Worm (Caenorhabditis elegans) whole organism, young adult: ENCODE results near the gene flp-7.

Source experiments
- B0035.1 ChIP-seq: sonication (generic microtip); optimal IDR thresholded peaks from 2 replicates; lab custom pipeline; 2016; ENCODE audit warnings: missing genetic modification characterization, mild to moderate bottlenecking, missing compliant biosample characterization, missing genotype, missing genetic modification reagents
- B0336.3 ChIP-seq: fragments of 200-800 bp; sonication (Bioruptor generic); IDR thresholded peaks from 2 replicates; pipeline ENCODE4 v1.3.6; 2022; ENCODE audit warnings: missing genetic modification characterization, missing compliant biosample characterization
- D2030.7 ChIP-seq: fragments of 200-800 bp; sonication (Bioruptor generic); IDR thresholded peaks from 2 replicates; pipeline ENCODE4 v1.3.6; 2022; ENCODE audit warnings: missing genetic modification reagents, missing genetic modification characterization, missing compliant biosample characterization
- F49E8.2 ChIP-seq: sonication (generic microtip); optimal IDR thresholded peaks from 3 replicates; lab custom pipeline; 2017; ENCODE audit warnings: missing genetic modification characterization, mild to moderate bottlenecking, missing compliant biosample characterization, antibody characterized with exemption, moderate library complexity; ENCODE audit not compliant: insufficient read depth
- F55B11.4 ChIP-seq: sonication (generic microtip); optimal IDR thresholded peaks from 2 replicates; lab custom pipeline; 2016; ENCODE audit warnings: missing compliant biosample characterization, missing genetic modification characterization, borderline replicate concordance; ENCODE audit not compliant: insufficient read depth
- Y53G8AR.9 ChIP-seq: fragments of 200-800 bp; sonication (Bioruptor generic); conservative IDR thresholded peaks from 2 replicates; pipeline ENCODE4 v1.3.6; 2022; ENCODE audit warnings: missing genetic modification reagents, missing genetic modification characterization, missing compliant biosample characterization
- Y56A3A.18 ChIP-seq: fragments of 200-800 bp; sonication (Bioruptor generic); IDR thresholded peaks from 2 replicates; pipeline ENCODE4 v1.3.6; 2022; ENCODE audit warnings: missing genetic modification reagents, missing genetic modification characterization, missing compliant biosample characterization
- Y79H2A.3 ChIP-seq: fragments of 200-800 bp; sonication (Bioruptor generic); conservative IDR thresholded peaks from 2 replicates; pipeline ENCODE4 v1.3.6; 2022; ENCODE audit warnings: missing genetic modification reagents, missing genetic modification characterization, missing compliant biosample characterization
- Y95B8A.8 ChIP-seq: fragments of 200-800 bp; sonication (Bioruptor generic); IDR thresholded peaks from 2 replicates; pipeline ENCODE4 v1.3.6; 2022; ENCODE audit warnings: missing genetic modification reagents, missing genetic modification characterization, missing compliant biosample characterization
- ZK185.1 ChIP-seq: sonication (generic microtip); optimal IDR thresholded peaks from 2 replicates; lab custom pipeline; 2016; ENCODE audit warnings: mild to moderate bottlenecking, missing genetic modification characterization, missing compliant biosample characterization; ENCODE audit not compliant: poor library complexity, severe bottlenecking
- akir-1 ChIP-seq: fragments of 200-800 bp; sonication (Bioruptor generic); optimal IDR thresholded peaks from 2 replicates; lab custom pipeline; 2018; ENCODE audit warnings: mild to moderate bottlenecking, missing genetic modification characterization, moderate library complexity, missing compliant biosample characterization
- ama-1 ChIP-seq, 3 experiments: fragments of 150-350 bp in 1 of 3; sonication (generic microtip) in 2 of 3; optimal IDR thresholded peaks; 2 replicates each; lab custom pipeline; 2014 to 2018; ENCODE audit warnings: missing biosample characterization in 2 of 3, missing genetic modification characterization in 2 of 3, missing genetic modification reagents in 2 of 3
- bed-1 ChIP-seq: fragments of 200-800 bp; sonication (Bioruptor generic); IDR thresholded peaks from 2 replicates; pipeline ENCODE4 v1.3.6; 2022; ENCODE audit warnings: missing genetic modification reagents, missing genetic modification characterization, missing compliant biosample characterization
- bed-2 ChIP-seq: fragments of 200-800 bp; sonication (Bioruptor generic); IDR thresholded peaks from 2 replicates; pipeline ENCODE4 v1.3.6; 2022; ENCODE audit warnings: missing genetic modification reagents, missing genetic modification characterization, missing compliant biosample characterization
- cebp-2 ChIP-seq: fragments of 200-800 bp; sonication (Bioruptor generic); IDR thresholded peaks from 2 replicates; pipeline ENCODE4 v1.3.6; 2022; ENCODE audit warnings: missing genetic modification characterization, missing compliant biosample characterization
- ceh-27 ChIP-seq: fragments of 200-800 bp; sonication (Bioruptor generic); optimal IDR thresholded peaks from 2 replicates; lab custom pipeline; 2018; ENCODE audit warnings: mild to moderate bottlenecking, missing genetic modification characterization, moderate library complexity, missing compliant biosample characterization
- ceh-91 ChIP-seq: fragments of 200-800 bp; sonication (Bioruptor generic); IDR thresholded peaks from 2 replicates; pipeline ENCODE4 v1.3.6; 2022; ENCODE audit warnings: missing genetic modification reagents, missing genetic modification characterization, missing compliant biosample characterization
- dox-1 ChIP-seq: fragments of 200-800 bp; sonication (Bioruptor generic); IDR thresholded peaks from 2 replicates; pipeline ENCODE4 v1.3.6; 2022; ENCODE audit warnings: missing genetic modification reagents, missing genetic modification characterization, missing compliant biosample characterization
- dpff-1 ChIP-seq: sonication (generic microtip); optimal IDR thresholded peaks from 2 replicates; lab custom pipeline; 2017; ENCODE audit warnings: mild to moderate bottlenecking, missing genetic modification characterization, missing compliant biosample characterization
- dpl-1 ChIP-seq: fragments of 150-350 bp; optimal IDR thresholded peaks from 2 replicates; lab custom pipeline; 2014; ENCODE audit warnings: missing biosample characterization, missing genetic modification reagents, missing genetic modification characterization
- egl-44 ChIP-seq: fragments of 200-800 bp; sonication (Bioruptor generic); IDR thresholded peaks from 2 replicates; pipeline ENCODE4 v1.3.6; 2022; ENCODE audit warnings: missing genetic modification reagents, missing genetic modification characterization, missing compliant biosample characterization
- fkh-3 ChIP-seq: sonication (generic microtip); optimal IDR thresholded peaks from 2 replicates; lab custom pipeline; 2016; ENCODE audit warnings: mild to moderate bottlenecking, missing genetic modification characterization, missing compliant biosample characterization
- him-1 ChIP-seq: sonication (generic microtip); optimal IDR thresholded peaks from 2 replicates; lab custom pipeline; 2016; ENCODE audit warnings: missing genotype, missing genetic modification reagents, missing genetic modification characterization, missing compliant biosample characterization
- hmg-20 ChIP-seq: fragments of 200-800 bp; sonication (Bioruptor generic); IDR thresholded peaks from 2 replicates; pipeline ENCODE4 v1.3.6; 2022; ENCODE audit warnings: missing genetic modification reagents, missing genetic modification characterization, missing compliant biosample characterization
- hsf-1 ChIP-seq: fragments of 200-800 bp; sonication (Bioruptor generic); IDR thresholded peaks from 2 replicates; pipeline ENCODE4 v1.3.6; 2022; ENCODE audit warnings: missing genetic modification reagents, missing genetic modification characterization, missing compliant biosample characterization
- lin-26 ChIP-seq: fragments of 200-800 bp; sonication (Bioruptor generic); IDR thresholded peaks from 2 replicates; pipeline ENCODE4 v1.3.6; 2022; ENCODE audit warnings: missing genetic modification reagents, missing genetic modification characterization, missing compliant biosample characterization
- lin-40 ChIP-seq: sonication (generic microtip); optimal IDR thresholded peaks from 2 replicates; lab custom pipeline; 2016; ENCODE audit warnings: missing genetic modification characterization, mild to moderate bottlenecking, missing compliant biosample characterization, missing genotype, missing genetic modification reagents
- madf-10 ChIP-seq: sonication (generic microtip); optimal IDR thresholded peaks from 2 replicates; lab custom pipeline; 2016; ENCODE audit warnings: mild to moderate bottlenecking, missing genetic modification characterization, missing compliant biosample characterization
- madf-3 ChIP-seq: fragments of 200-800 bp; sonication (Bioruptor generic); IDR thresholded peaks from 2 replicates; pipeline ENCODE4 v1.3.6; 2022; ENCODE audit warnings: missing genetic modification reagents, missing genetic modification characterization, missing compliant biosample characterization
- nfyb-1 ChIP-seq: fragments of 200-800 bp; sonication (Bioruptor generic); IDR thresholded peaks from 2 replicates; pipeline ENCODE4 v1.3.6; 2022; ENCODE audit warnings: missing genetic modification reagents, missing genetic modification characterization, missing compliant biosample characterization
- nhr-120 ChIP-seq: fragments of 200-800 bp; sonication (Bioruptor generic); IDR thresholded peaks from 2 replicates; pipeline ENCODE4 v1.3.6; 2022; ENCODE audit warnings: missing genetic modification characterization, missing compliant biosample characterization
- nhr-179 ChIP-seq: sonication (generic microtip); optimal IDR thresholded peaks from 2 replicates; lab custom pipeline; 2016; ENCODE audit warnings: mild to moderate bottlenecking, missing genetic modification characterization, missing compliant biosample characterization
- nhr-27 ChIP-seq: fragments of 200-800 bp; sonication (Bioruptor generic); optimal IDR thresholded peaks from 2 replicates; lab custom pipeline; 2018; ENCODE audit warnings: mild to moderate bottlenecking, missing genetic modification characterization, moderate library complexity, missing compliant biosample characterization
- nhr-80 ChIP-seq: sonication (generic microtip); optimal IDR thresholded peaks from 2 replicates; lab custom pipeline; 2016; ENCODE audit warnings: missing genetic modification characterization, missing compliant biosample characterization
- pbrm-1 ChIP-seq: fragments of 200-800 bp; sonication (Bioruptor generic); IDR thresholded peaks from 2 replicates; pipeline ENCODE4 v1.3.6; 2022; ENCODE audit warnings: missing genetic modification reagents, missing genetic modification characterization, missing compliant biosample characterization
- rcor-1 ChIP-seq: fragments of 200-800 bp; sonication (Bioruptor generic); IDR thresholded peaks from 2 replicates; pipeline ENCODE4 v1.3.6; 2022; ENCODE audit warnings: missing genetic modification reagents, missing genetic modification characterization, missing compliant biosample characterization
- repo-1 ChIP-seq: sonication (generic microtip); optimal IDR thresholded peaks from 2 replicates; lab custom pipeline; 2017; ENCODE audit warnings: mild to moderate bottlenecking, missing genetic modification characterization, missing compliant biosample characterization
- snpc-3.4 ChIP-seq: sonication (generic microtip); optimal IDR thresholded peaks from 2 replicates; lab custom pipeline; 2017; ENCODE audit warnings: missing genetic modification characterization, mild to moderate bottlenecking, missing compliant biosample characterization, antibody characterized with exemption, moderate library complexity, missing genotype, missing genetic modification reagents
- tlf-1 ChIP-seq: fragments of 200-800 bp; sonication (Bioruptor generic); optimal IDR thresholded peaks from 2 replicates; lab custom pipeline; 2018; ENCODE audit warnings: mild to moderate bottlenecking, missing genetic modification characterization, missing compliant biosample characterization
- unc-130 ChIP-seq: sonication (generic microtip); optimal IDR thresholded peaks from 2 replicates; lab custom pipeline; 2016; ENCODE audit warnings: missing genetic modification reagents, missing genetic modification characterization, missing compliant biosample characterization
- zfh-2 ChIP-seq: fragments of 200-800 bp; sonication (Bioruptor generic); conservative IDR thresholded peaks from 2 replicates; pipeline ENCODE4 v1.3.6; 2022; ENCODE audit warnings: missing genetic modification reagents, missing genetic modification characterization, missing compliant biosample characterization
- ztf-18 ChIP-seq: sonication (generic microtip); optimal IDR thresholded peaks from 2 replicates; lab custom pipeline; 2016; ENCODE audit warnings: missing genotype, mild to moderate bottlenecking, missing genetic modification characterization, missing compliant biosample characterization
- ztf-25 ChIP-seq: fragments of 200-800 bp; sonication (Bioruptor generic); IDR thresholded peaks from 2 replicates; pipeline ENCODE4 v1.3.6; 2022; ENCODE audit warnings: missing genetic modification reagents, missing genetic modification characterization, missing compliant biosample characterization
- ztf-3 ChIP-seq: fragments of 200-800 bp; sonication (Bioruptor generic); optimal IDR thresholded peaks from 2 replicates; lab custom pipeline; 2018; ENCODE audit warnings: mild to moderate bottlenecking, missing genetic modification characterization, missing compliant biosample characterization

Gene flp-7

ce11 chrX:5872153-5872552 lies 13.5 kb upstream of the flp-7 start:
- TF ChIP-seq Y95B8A.8 (GFP tag; lab: Robert Waterston, UW) (no peak), egl-44 (GFP tag; lab: Robert Waterston, UW) (no peak), ztf-25 (GFP tag; lab: Robert Waterston, UW) (0 out of 2 replicates have a peak, but pooled peaks have one; percentile 10), nhr-120 (GFP tag; lab: Robert Waterston, UW) (no peak), rcor-1 (GFP tag; lab: Robert Waterston, UW) (no peak), lin-26 (GFP tag; lab: Robert Waterston, UW) (no peak), zfh-2 (GFP tag; lab: Robert Waterston, UW) (peak; percentile 56), ceh-91 (GFP tag; lab: Robert Waterston, UW) (no peak), lin-40 (tag; lab: Kevin White, UChicago) (no peak), him-1 (tag; lab: Kevin White, UChicago) (no peak), pbrm-1 (GFP tag; lab: Robert Waterston, UW) (no peak), F55B11.4 (tag; lab: Kevin White, UChicago) (no peak), bed-1 (no peak), unc-130 (GFP tag; lab: Kevin White, UChicago) (no peak), madf-3 (GFP tag; lab: Robert Waterston, UW) (no peak), D2030.7 (GFP tag; lab: Robert Waterston, UW) (no peak), B0035.1 (tag; lab: Kevin White, UChicago) (no peak), fkh-3 (tag; lab: Kevin White, UChicago) (no peak), ama-1 (optimal IDR thresholded peaks at IDR 0.05; lab: Kevin White, UChicago) (no peak), ama-1 (GFP tag; optimal IDR thresholded peaks at IDR 0.05; lab: Kevin White, UChicago) (no peak), cebp-2 (GFP tag; lab: Robert Waterston, UW) (0 out of 2 replicates have a peak, but pooled peaks have one; percentile 67), bed-2 (GFP tag; lab: Robert Waterston, UW) (no peak), Y56A3A.18 (GFP tag; lab: Robert Waterston, UW) (no peak)

ce11 chrX:5875567-5875966 lies 10.1 kb upstream of the flp-7 start, which contains the start of gene F49E10.4:
F49E10.4 (plus strand) TSS chrX:5875867.
- no peak for TF ChIP-seq nhr-27 (tag; lab: Kevin White, UChicago)
- no peak for TF ChIP-seq hmg-20 (GFP tag; lab: Robert Waterston, UW)
- no peak for TF ChIP-seq B0336.3
- TF ChIP-seq Y56A3A.18 (GFP tag; lab: Robert Waterston, UW) = no peak
- TF ChIP-seq ceh-27 (GFP tag; lab: Kevin White, UChicago) = peak; percentile 35

ce11 chrX:5877039-5877438 lies 8.6 kb upstream of the flp-7 start:
- TF ChIP-seq nfyb-1 (GFP tag; lab: Robert Waterston, UW) = no peak
- TF ChIP-seq tlf-1 (GFP tag; lab: Kevin White, UChicago) = no peak
- no peak for TF ChIP-seq Y53G8AR.9 (GFP tag; lab: Robert Waterston, UW)
- no peak for TF ChIP-seq madf-10
- TF ChIP-seq nhr-80 (tag; lab: Kevin White, UChicago) = no peak
- TF ChIP-seq dpff-1 (tag; lab: Kevin White, UChicago) = no peak
- no peak for TF ChIP-seq hsf-1 (GFP tag; lab: Robert Waterston, UW)
- TF ChIP-seq Y79H2A.3 (GFP tag; lab: Robert Waterston, UW) = no peak
- no peak for TF ChIP-seq dox-1 (GFP tag; lab: Robert Waterston, UW)
- no peak for TF ChIP-seq repo-1
- TF ChIP-seq F49E8.2 (tag; lab: Kevin White, UChicago) = no peak
- no peak for TF ChIP-seq ztf-3 (GFP tag; lab: Kevin White, UChicago)
- no peak for TF ChIP-seq ztf-18
- no peak for TF ChIP-seq ZK185.1 (tag; lab: Kevin White, UChicago)
- TF ChIP-seq dpl-1 (GFP tag; lab: Kevin White, UChicago) = no peak
- TF ChIP-seq nhr-179 = no peak
- TF ChIP-seq madf-3 (GFP tag; lab: Robert Waterston, UW) = no peak
- no peak for TF ChIP-seq akir-1 (GFP tag; lab: Kevin White, UChicago)
- TF ChIP-seq snpc-3.4 (tag; lab: Kevin White, UChicago) = no peak
